Worm (Caenorhabditis elegans) whole organism, L1 larva: ENCODE data around the gene C27F2.7.

Experiments
- C16A3.4 ChIP-seq: fragments of 150-350 bp; optimal IDR thresholded peaks from 2 replicates; lab custom pipeline; 2014; ENCODE audit warnings: missing biosample characterization, missing genetic modification characterization
- Y116A8C.19 ChIP-seq: sonication (generic microtip); optimal IDR thresholded peaks from 2 replicates; lab custom pipeline; 2016; ENCODE audit warnings: missing compliant biosample characterization, missing genetic modification characterization, borderline replicate concordance
- blmp-1 ChIP-seq: fragments of 150-350 bp; optimal IDR thresholded peaks from 2 replicates; lab custom pipeline; 2014; ENCODE audit warnings: missing biosample characterization, missing genetic modification characterization
- ces-1 ChIP-seq: fragments of 150-350 bp; optimal IDR thresholded peaks from 2 replicates; lab custom pipeline; 2014; ENCODE audit warnings: missing biosample characterization, missing genetic modification reagents, missing genetic modification characterization
- efl-1 ChIP-seq, 4 experiments: fragments of 150-350 bp; optimal IDR thresholded peaks in 3 of 4; peaks in 1 of 4; 1 replicate in 1 of 4; 2 replicates in 3 of 4; lab custom pipeline; 2014; ENCODE audit warnings: missing biosample characterization in 2 of 4, missing genetic modification characterization in 2 of 4, missing genetic modification reagents in 2 of 4
- efl-3 ChIP-seq: fragments of 200-800 bp; sonication (Bioruptor generic); optimal IDR thresholded peaks from 2 replicates; lab custom pipeline; 2018; ENCODE audit warnings: mild to moderate bottlenecking, missing genetic modification characterization, missing compliant biosample characterization
- ets-5 ChIP-seq: fragments of 200-800 bp; sonication (Bioruptor generic); IDR thresholded peaks from 2 replicates; pipeline ENCODE4 v1.3.6; 2022; ENCODE audit warnings: missing genetic modification characterization, missing compliant biosample characterization
- fos-1 ChIP-seq: fragments of 150-350 bp; optimal IDR thresholded peaks from 2 replicates; lab custom pipeline; 2014; ENCODE audit warnings: missing biosample characterization, missing genetic modification characterization
- hlh-17 ChIP-seq: fragments of 200-800 bp; sonication (Bioruptor generic); optimal IDR thresholded peaks from 2 replicates; lab custom pipeline; 2018; ENCODE audit warnings: missing genetic modification characterization, mild to moderate bottlenecking, missing compliant biosample characterization, moderate library complexity, borderline replicate concordance
- hlh-4 ChIP-seq: sonication (generic microtip); optimal IDR thresholded peaks from 2 replicates; lab custom pipeline; 2016; ENCODE audit warnings: mild to moderate bottlenecking, missing genetic modification characterization, missing compliant biosample characterization
- hpl-2 ChIP-seq: fragments of 150-350 bp; optimal IDR thresholded peaks from 2 replicates; lab custom pipeline; 2014; ENCODE audit warnings: missing biosample characterization, missing genetic modification reagents, missing genetic modification characterization
- irx-1 ChIP-seq: sonication (generic microtip); optimal IDR thresholded peaks from 2 replicates; lab custom pipeline; 2016; ENCODE audit warnings: missing genetic modification characterization, missing compliant biosample characterization
- jun-1 ChIP-seq: fragments of 150-350 bp; optimal IDR thresholded peaks from 2 replicates; lab custom pipeline; 2014; ENCODE audit warnings: missing biosample characterization, missing genetic modification reagents, missing genetic modification characterization
- mab-9 ChIP-seq: fragments of 200-800 bp; sonication (Bioruptor generic); IDR thresholded peaks from 2 replicates; pipeline ENCODE4 v1.3.6; 2022; ENCODE audit warnings: missing genetic modification reagents, missing genetic modification characterization, missing compliant biosample characterization
- mdl-1 ChIP-seq, 2 experiments: fragments of 150-350 bp; optimal IDR thresholded peaks; 2 replicates each; lab custom pipeline; 2014 to 2017; ENCODE audit warnings: missing biosample characterization in 2 of 2, missing genetic modification characterization in 2 of 2, inconsistent platforms in 1 of 2
- nhr-11 ChIP-seq: fragments of 150-350 bp; optimal IDR thresholded peaks from 2 replicates; lab custom pipeline; 2014; ENCODE audit warnings: missing biosample characterization, missing genetic modification characterization
- nhr-12 ChIP-seq: sonication (generic microtip); optimal IDR thresholded peaks from 2 replicates; lab custom pipeline; 2017; ENCODE audit warnings: missing biosample characterization, missing genetic modification characterization
- nhr-19 ChIP-seq: fragments of 200-800 bp; sonication (Bioruptor generic); conservative IDR thresholded peaks from 2 replicates; pipeline ENCODE4 v1.3.6; 2022; ENCODE audit warnings: missing genetic modification characterization, missing compliant biosample characterization
- nhr-71 ChIP-seq: sonication (generic microtip); optimal IDR thresholded peaks from 2 replicates; lab custom pipeline; 2016; ENCODE audit warnings: mild to moderate bottlenecking, missing genetic modification characterization, moderate library complexity, missing compliant biosample characterization
- nhr-84 ChIP-seq: sonication (generic microtip); optimal IDR thresholded peaks from 2 replicates; lab custom pipeline; 2017; ENCODE audit warnings: missing biosample characterization, missing genetic modification characterization
- nhr-85 ChIP-seq: sonication (generic microtip); peaks from one replicate; lab custom pipeline; 2016; ENCODE audit warnings: missing genetic modification characterization, inconsistent platforms, missing compliant biosample characterization
- nhr-90 ChIP-seq: sonication (generic microtip); optimal IDR thresholded peaks from 2 replicates; lab custom pipeline; 2016; ENCODE audit warnings: mild to moderate bottlenecking, missing genetic modification characterization, missing compliant biosample characterization; ENCODE audit not compliant: poor library complexity
- rnt-1 ChIP-seq: sonication (generic microtip); optimal IDR thresholded peaks from 2 replicates; lab custom pipeline; 2016; ENCODE audit warnings: mild to moderate bottlenecking, missing genetic modification characterization, moderate library complexity, missing compliant biosample characterization
- snu-23 ChIP-seq: sonication (generic microtip); optimal IDR thresholded peaks from 2 replicates; lab custom pipeline; 2016; ENCODE audit warnings: missing genetic modification characterization, missing compliant biosample characterization
- sox-4 ChIP-seq: sonication (generic microtip); optimal IDR thresholded peaks from 2 replicates; lab custom pipeline; 2016; ENCODE audit warnings: missing genetic modification characterization, missing compliant biosample characterization
- sptf-1 ChIP-seq: fragments of 150-350 bp; optimal IDR thresholded peaks from 2 replicates; lab custom pipeline; 2014; ENCODE audit warnings: missing biosample characterization, missing genetic modification characterization
- sup-37 ChIP-seq: fragments of 200-800 bp; sonication (Bioruptor generic); optimal IDR thresholded peaks from 2 replicates; lab custom pipeline; 2018; ENCODE audit warnings: mild to moderate bottlenecking, missing genetic modification characterization, missing compliant biosample characterization
- swsn-7 ChIP-seq: sonication (generic microtip); optimal IDR thresholded peaks from 2 replicates; lab custom pipeline; 2016; ENCODE audit warnings: missing genetic modification characterization, missing compliant biosample characterization
- tbx-2 ChIP-seq: sonication (generic microtip); optimal IDR thresholded peaks from 2 replicates; lab custom pipeline; 2016; ENCODE audit warnings: missing genetic modification characterization, missing compliant biosample characterization
- tlp-1 ChIP-seq: fragments of 150-350 bp; optimal IDR thresholded peaks from 2 replicates; lab custom pipeline; 2014; ENCODE audit warnings: missing biosample characterization, missing genetic modification characterization
- unc-130 ChIP-seq: fragments of 150-350 bp; optimal IDR thresholded peaks from 2 replicates; lab custom pipeline; 2017; ENCODE audit warnings: missing biosample characterization, missing genetic modification characterization, inconsistent platforms
- unc-30 ChIP-seq: sonication (generic microtip); optimal IDR thresholded peaks from 2 replicates; lab custom pipeline; 2017; ENCODE audit warnings: missing biosample characterization, missing genetic modification characterization
- unc-62 ChIP-seq: fragments of 150-350 bp; optimal IDR thresholded peaks from 2 replicates; lab custom pipeline; 2014; ENCODE audit warnings: missing biosample characterization, missing genetic modification reagents, missing genetic modification characterization
- vab-15 ChIP-seq: sonication (generic microtip); optimal IDR thresholded peaks from 2 replicates; lab custom pipeline; 2017; ENCODE audit warnings: missing genotype, mild to moderate bottlenecking, missing genetic modification characterization, missing compliant biosample characterization
- zag-1 ChIP-seq: fragments of 150-350 bp; optimal IDR thresholded peaks from 2 replicates; lab custom pipeline; 2014; ENCODE audit warnings: missing biosample characterization, missing genetic modification characterization
- zip-4 ChIP-seq: fragments of 200-800 bp; sonication (Bioruptor generic); optimal IDR thresholded peaks from 2 replicates; lab custom pipeline; 2018; ENCODE audit warnings: mild to moderate bottlenecking, missing genetic modification characterization, moderate library complexity, missing compliant biosample characterization
- ztf-11 ChIP-seq, 2 experiments: sonication (generic microtip); optimal IDR thresholded peaks; 2 replicates each; lab custom pipeline; 2016 to 2017; ENCODE audit warnings: missing genetic modification characterization in 2 of 2, missing biosample characterization in 1 of 2, missing compliant biosample characterization in 1 of 2
- ztf-4 ChIP-seq: fragments of 150-350 bp; optimal IDR thresholded peaks from 2 replicates; lab custom pipeline; 2014; ENCODE audit warnings: missing biosample characterization, missing genetic modification characterization

C27F2.7 gene

DNA sequence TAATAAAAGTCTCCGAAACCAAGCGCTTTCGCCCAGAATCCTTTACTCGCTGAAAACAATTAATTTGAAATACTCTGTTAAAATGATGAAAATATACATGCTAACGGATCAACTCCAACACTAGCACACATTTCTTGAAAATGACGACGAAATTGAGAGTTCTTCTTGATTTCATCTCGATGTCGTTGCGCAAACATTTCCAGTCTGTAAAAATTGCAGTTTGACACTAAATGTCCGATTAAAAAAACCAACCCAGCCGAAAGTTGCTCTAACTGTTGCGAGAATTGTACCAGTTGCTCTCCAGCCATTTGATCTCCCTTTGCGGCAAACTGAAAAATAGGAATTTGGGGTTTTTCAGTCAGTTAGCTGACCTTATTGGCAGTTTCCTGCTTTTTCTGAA lies 23.0 kb downstream of the C27F2.7 start:
- no peak for TF ChIP-seq zag-1 (tag; lab: Kevin White, UChicago)
- TF ChIP-seq hlh-4 (tag; lab: Kevin White, UChicago), result no peak
- TF ChIP-seq mab-9 (GFP tag; lab: Robert Waterston, UW), result no peak
- TF ChIP-seq efl-1 (optimal IDR thresholded peaks at IDR 0.05; lab: Kevin White, UChicago), result no peak
- TF ChIP-seq efl-1 (GFP tag; optimal IDR thresholded peaks at IDR 0.05 in 1 of 2; lab: Kevin White, UChicago), result peak in 1 of 2 experiments; percentile 26
- no peak for TF ChIP-seq nhr-85 (tag; lab: Kevin White, UChicago)
- TF ChIP-seq unc-62 (GFP tag; lab: Kevin White, UChicago), result no peak

DNA sequence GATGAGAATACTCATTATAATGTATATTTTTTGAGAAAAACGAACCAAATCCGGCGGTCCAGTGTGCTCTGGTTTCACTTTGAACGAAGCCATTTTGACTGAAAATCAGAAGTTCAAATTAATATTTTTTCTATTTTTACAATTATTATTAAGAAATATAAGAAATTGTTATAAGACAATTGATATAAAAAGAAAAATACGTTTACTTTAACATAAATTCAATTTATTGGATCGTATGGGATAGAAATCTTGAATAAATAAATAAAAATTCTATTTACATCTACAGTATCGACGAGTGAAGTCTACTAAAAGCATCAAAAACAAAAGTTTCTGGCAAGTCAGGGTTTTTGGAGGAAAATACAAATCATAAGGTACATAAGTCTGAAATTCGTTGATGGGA lies 24.1 kb downstream of the C27F2.7 start, which contains the start of gene C27F2.4:
Gene C27F2.4, minus strand, starts transcription at position 101 of the 400 bp plus-strand sequence.
- TF ChIP-seq jun-1 (tag; lab: Kevin White, UChicago), result no peak
- TF ChIP-seq ztf-4 (tag; lab: Kevin White, UChicago), result no peak
- no peak for TF ChIP-seq C16A3.4 (tag; lab: Kevin White, UChicago)

DNA sequence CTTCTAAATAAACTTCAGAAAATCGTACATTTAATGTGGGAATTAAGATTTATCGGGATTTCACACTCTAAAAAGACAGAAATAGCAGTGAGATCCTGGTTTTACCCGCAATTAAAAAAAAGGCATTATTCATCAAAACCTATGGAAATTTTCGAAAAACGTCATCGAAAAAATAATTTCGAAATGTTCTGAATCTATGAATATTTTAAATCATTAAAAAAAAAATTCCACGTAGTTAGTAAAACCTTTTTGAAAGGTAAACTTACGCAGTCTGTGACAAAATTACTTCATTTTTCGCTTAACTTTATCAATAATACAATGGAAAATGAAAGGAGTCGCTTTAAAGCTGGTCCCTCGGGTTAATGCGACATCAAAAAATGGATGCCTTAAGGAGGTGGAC lies 27.7 kb downstream of the C27F2.7 start, which contains the start of gene C26E6.1:
Gene C26E6.1, plus strand, starts transcription at position 301 of the 400 bp plus-strand sequence.
- TF ChIP-seq ets-5, result no peak
- no peak for TF ChIP-seq ces-1
- no peak for TF ChIP-seq nhr-11 (tag; lab: Kevin White, UChicago)
- no peak for TF ChIP-seq efl-3
- TF ChIP-seq sox-4 (tag; lab: Kevin White, UChicago), result no peak
- no peak for TF ChIP-seq blmp-1 (tag; lab: Kevin White, UChicago)
- TF ChIP-seq hpl-2, result no peak
- TF ChIP-seq Y116A8C.19 (tag; lab: Kevin White, UChicago), result no peak
- no peak for TF ChIP-seq tlp-1
- no peak for TF ChIP-seq hlh-4 (tag; lab: Kevin White, UChicago)
- no peak for TF ChIP-seq tbx-2 (tag; lab: Kevin White, UChicago)

DNA sequence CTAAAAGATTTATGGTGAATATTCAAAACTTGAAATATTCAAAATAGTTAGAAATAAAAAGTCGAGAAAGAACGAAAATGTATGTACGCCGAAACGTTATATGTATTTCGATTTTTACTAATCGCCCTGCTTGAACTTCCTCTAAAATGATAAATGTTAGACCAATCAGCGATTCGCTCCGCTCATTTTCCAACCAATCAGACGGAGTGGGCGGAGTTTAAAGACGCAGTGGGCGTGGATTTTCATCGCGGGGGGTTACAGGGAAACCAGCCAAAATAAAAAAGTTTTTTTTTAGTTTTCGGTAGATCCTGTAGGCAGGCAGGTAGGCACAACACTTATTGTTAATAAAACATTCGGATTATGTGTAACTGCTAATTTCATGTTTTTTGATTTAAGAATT lies 31.3 kb downstream of the C27F2.7 start:
- TF ChIP-seq fos-1 (tag; lab: Kevin White, UChicago), result no peak
- no peak for TF ChIP-seq nhr-19
- no peak for TF ChIP-seq hlh-17 (GFP tag; lab: Kevin White, UChicago)
- no peak for TF ChIP-seq nhr-71 (tag; lab: Kevin White, UChicago)
- TF ChIP-seq unc-62 (GFP tag; lab: Kevin White, UChicago), result no peak
- no peak for TF ChIP-seq ces-1
- TF ChIP-seq mdl-1 (tag; optimal IDR thresholded peaks at IDR 0.05; lab: Kevin White, UChicago), result no peak
- no peak for TF ChIP-seq unc-30 (tag; lab: Kevin White, UChicago)
- TF ChIP-seq snu-23 (GFP tag; lab: Kevin White, UChicago), result no peak
- TF ChIP-seq vab-15 (tag; lab: Kevin White, UChicago), result no peak

DNA sequence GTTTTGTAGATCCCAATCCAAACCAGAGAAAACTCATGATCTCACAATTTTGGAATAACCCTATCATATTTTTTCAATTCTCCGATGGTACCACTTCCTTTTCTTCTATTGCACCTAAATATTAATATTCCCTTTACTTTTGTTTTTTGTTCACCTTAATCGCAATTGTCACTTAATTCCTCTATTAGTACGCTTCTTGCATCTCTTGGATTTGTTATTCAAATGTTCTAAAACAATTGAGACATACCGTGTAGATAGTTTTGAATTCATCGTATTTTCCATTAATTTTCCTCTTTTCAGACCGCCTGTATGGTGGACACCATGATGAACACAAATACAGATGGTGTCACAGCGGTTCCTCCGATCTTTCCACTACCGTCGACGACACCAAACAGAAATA lies 32.5 kb downstream of the C27F2.7 start, which contains the start of gene flh-2:
Gene flh-2, plus strand, starts transcription at position 301 of the 400 bp plus-strand sequence.
- TF ChIP-seq ces-1 (no peak), unc-62 (GFP tag; lab: Kevin White, UChicago) (no peak), nhr-84 (no peak), ztf-11 (tag; optimal IDR thresholded peaks at IDR 0.05; lab: Kevin White, UChicago) (no peak), sptf-1 (no peak), unc-130 (tag; lab: Kevin White, UChicago) (no peak), nhr-85 (tag; lab: Kevin White, UChicago) (no peak), zip-4 (GFP tag; lab: Kevin White, UChicago) (no peak), nhr-12 (tag; lab: Kevin White, UChicago) (no peak), irx-1 (no peak), swsn-7 (no peak), sup-37 (no peak), rnt-1 (tag; lab: Kevin White, UChicago) (no peak), unc-30 (tag; lab: Kevin White, UChicago) (no peak), nhr-90 (tag; lab: Kevin White, UChicago) (no peak), blmp-1 (tag; lab: Kevin White, UChicago) (no peak)
